Fruit fly (Drosophila melanogaster): Measurements from ENCODE around the gene nero.
A peak's percentile ranks its signal among the peaks of the same experiment; 100 is the strongest.

nero gene

DNA sequence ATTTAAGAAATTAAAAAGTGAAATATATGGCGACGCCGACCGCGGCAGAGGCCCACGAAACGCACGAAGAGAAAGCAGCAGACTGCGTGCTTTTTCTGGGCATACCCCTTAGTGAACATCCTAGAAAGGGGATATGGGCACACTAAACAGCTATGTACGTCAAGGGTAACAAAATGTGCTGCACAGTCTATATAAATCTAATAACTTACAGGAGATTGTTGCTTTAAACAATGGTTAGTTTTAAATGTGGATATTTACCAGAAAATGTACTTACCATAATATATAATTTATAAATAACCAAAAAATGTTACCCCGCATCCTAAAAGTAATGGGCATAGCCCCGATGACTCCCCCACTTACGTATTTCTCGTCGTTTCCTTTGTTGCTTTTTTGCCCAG, 29.2 kb downstream of the nero start (continued):
- TF ChIP-seq CG6792 (GFP tag; optimal IDR thresholded peaks at IDR 0.05), result peak; percentile 54
- TF ChIP-seq OdsH (GFP tag; optimal IDR thresholded peaks at IDR 0.05), result peak; percentile 52
- peak; percentile 45 for TF ChIP-seq Met (GFP tag; optimal IDR thresholded peaks at IDR 0.05)
- no peak for TF ChIP-seq CG10669 (GFP tag; optimal IDR thresholded peaks at IDR 0.05)
- TF ChIP-seq CG34406 (GFP tag; optimal IDR thresholded peaks at IDR 0.05), result peak; percentile 47
- peak; percentile 16 for TF ChIP-seq Sox15 (GFP tag; optimal IDR thresholded peaks at IDR 0.05)
- TF ChIP-seq CG8319 (GFP tag; optimal IDR thresholded peaks at IDR 0.05), result peak; percentile 44
- peak; percentile 55 for TF ChIP-seq Eip75B (GFP tag; optimal IDR thresholded peaks at IDR 0.05)
- peak; percentile 2 for TF ChIP-seq CG11762 (GFP tag; optimal IDR thresholded peaks at IDR 0.05; ENCODE audit: insufficient read depth)
- TF ChIP-seq acj6 (GFP tag; optimal IDR thresholded peaks at IDR 0.05), result peak; percentile 59
- TF ChIP-seq esn (GFP tag; optimal IDR thresholded peaks at IDR 0.05), result peak; percentile 49
- TF ChIP-seq Eip78C (GFP tag), result peak; percentile 87
- peak; percentile 74 for TF ChIP-seq svp (GFP tag)
- TF ChIP-seq CG6808 (GFP tag; optimal IDR thresholded peaks at IDR 0.05), result peak; percentile 27
- peak; percentile 21 for TF ChIP-seq spab (GFP tag; optimal IDR thresholded peaks at IDR 0.05)
- TF ChIP-seq CG8632 (GFP tag; optimal IDR thresholded peaks at IDR 0.05), result peak; percentile 27
- peak; percentile 13 for TF ChIP-seq lz (GFP tag; optimal IDR thresholded peaks at IDR 0.05)
- peak; percentile 59 for TF ChIP-seq cyc (GFP tag; optimal IDR thresholded peaks at IDR 0.05)
- peak; percentile 8 for TF ChIP-seq Ets96B (tag; optimal IDR thresholded peaks at IDR 0.05)
- TF ChIP-seq CG16779 (tag; optimal IDR thresholded peaks at IDR 0.05), result no peak
- no peak for TF ChIP-seq net (GFP tag; optimal IDR thresholded peaks at IDR 0.05)
- TF ChIP-seq CG31627 (GFP tag; optimal IDR thresholded peaks at IDR 0.05), result peak; percentile 28
- TF ChIP-seq Hr4 (GFP tag; optimal IDR thresholded peaks at IDR 0.05), result peak; percentile 35

DNA sequence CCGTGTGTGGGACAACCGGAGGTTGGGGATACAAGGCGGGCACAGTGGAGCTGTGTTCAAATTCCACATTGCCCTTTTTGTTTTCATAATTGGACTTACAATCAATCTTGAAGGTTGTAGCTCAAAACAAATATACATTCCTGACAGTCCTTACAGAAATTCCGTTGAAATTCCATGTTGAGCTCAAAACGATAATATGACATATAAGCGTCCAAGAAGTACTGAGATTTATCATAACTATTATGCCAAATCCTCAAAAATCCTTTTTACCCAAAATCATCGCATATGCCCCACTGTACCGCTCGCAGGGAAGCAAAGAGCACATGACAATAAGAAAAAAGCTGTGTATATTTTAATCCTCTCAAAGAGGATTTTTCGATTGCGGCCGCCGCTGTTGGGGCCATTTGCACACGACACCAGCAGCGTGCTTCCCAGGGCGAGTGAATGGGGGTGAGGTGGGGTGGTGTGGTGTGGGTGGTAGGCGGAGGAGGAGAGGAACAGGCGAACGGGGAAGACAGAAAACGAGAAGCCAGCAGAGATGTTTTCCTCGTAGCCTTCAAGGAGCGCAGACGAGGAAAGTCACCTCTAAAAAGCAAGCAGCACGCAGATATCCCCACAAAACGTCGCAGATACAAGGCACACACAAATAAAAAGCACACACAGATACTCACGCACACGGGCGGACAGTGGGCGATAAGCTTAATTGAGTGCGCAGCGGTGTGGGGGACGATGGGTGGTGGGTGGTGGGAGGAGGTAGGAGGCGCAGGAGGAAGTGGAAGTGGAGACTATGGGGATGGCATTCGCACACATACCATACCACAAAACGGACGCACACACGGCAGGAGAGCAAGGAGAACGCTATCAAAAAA, 29.8 kb downstream of the nero start:
- TF ChIP-seq Hr4 (GFP tag; optimal IDR thresholded peaks at IDR 0.05) (peak; percentile 86), achi (GFP tag; optimal IDR thresholded peaks at IDR 0.05) (peak; percentile 83), CG8119 (GFP tag; IDR thresholded peaks at IDR 0.05) (peak; percentile 83), pdm3 (GFP tag; optimal IDR thresholded peaks at IDR 0.05) (peak; percentile 87), CG11294 (GFP tag; IDR thresholded peaks at IDR 0.05) (peak; percentile 45; the same call in 1 of the 2 replicates), esn (GFP tag; optimal IDR thresholded peaks at IDR 0.05) (peak; percentile 89), svp (GFP tag) (peak; percentile 91), fd59A (GFP tag; optimal IDR thresholded peaks at IDR 0.05) (peak; percentile 83), Eip75B (GFP tag; optimal IDR thresholded peaks at IDR 0.05) (peak; percentile 84), CG9139 (GFP tag; optimal IDR thresholded peaks at IDR 0.05) (peak; percentile 65), net (GFP tag; optimal IDR thresholded peaks at IDR 0.05) (peak; percentile 79), CG6163 (GFP tag; IDR thresholded peaks at IDR 0.05) (peak; percentile 70), CG8632 (GFP tag; optimal IDR thresholded peaks at IDR 0.05) (peak; percentile 79), CG3032 (tag; optimal IDR thresholded peaks at IDR 0.05) (peak; percentile 84), vri (GFP tag; optimal IDR thresholded peaks at IDR 0.05) (peak; percentile 69), Sox14 (GFP tag; optimal IDR thresholded peaks at IDR 0.05) (peak; percentile 90), Lpt (GFP tag; optimal IDR thresholded peaks at IDR 0.05) (peak; percentile 64), spab (GFP tag; optimal IDR thresholded peaks at IDR 0.05) (peak; percentile 73), fd85E (GFP tag; optimal IDR thresholded peaks at IDR 0.05) (peak; percentile 56), CG7368 (GFP tag; optimal IDR thresholded peaks at IDR 0.05) (peak; percentile 69), CG4318 (GFP tag; optimal IDR thresholded peaks at IDR 0.05) (peak; percentile 63), topi (GFP tag; optimal IDR thresholded peaks at IDR 0.05) (peak; percentile 87), Ets21C (GFP tag; optimal IDR thresholded peaks at IDR 0.05) (peak; percentile 84), Smox (GFP tag; optimal IDR thresholded peaks at IDR 0.05) (peak; percentile 85), CG10669 (GFP tag; optimal IDR thresholded peaks at IDR 0.05) (peak; percentile 83), CG34406 (GFP tag; optimal IDR thresholded peaks at IDR 0.05) (peak; percentile 76), CG32006 (GFP tag; optimal IDR thresholded peaks at IDR 0.05) (peak; percentile 86), fkh (GFP tag; optimal IDR thresholded peaks at IDR 0.05) (no peak), CG11762 (GFP tag; optimal IDR thresholded peaks at IDR 0.05; ENCODE audit: insufficient read depth) (peak; percentile 71), CG1621 (tag; optimal IDR thresholded peaks at IDR 0.05) (peak; percentile 79), lz (GFP tag; optimal IDR thresholded peaks at IDR 0.05) (peak; percentile 86), CG16779 (tag; optimal IDR thresholded peaks at IDR 0.05) (peak; percentile 29), dac (GFP tag; optimal IDR thresholded peaks at IDR 0.05) (peak; percentile 58), Eip93F (GFP tag; optimal IDR thresholded peaks at IDR 0.05) (no peak), CG6808 (GFP tag; optimal IDR thresholded peaks at IDR 0.05) (peak; percentile 79), cyc (GFP tag; optimal IDR thresholded peaks at IDR 0.05) (peak; percentile 84), CG31627 (GFP tag; optimal IDR thresholded peaks at IDR 0.05) (peak; percentile 88), CG6792 (GFP tag; optimal IDR thresholded peaks at IDR 0.05) (peak; percentile 81), CG6854 (GFP tag; optimal IDR thresholded peaks at IDR 0.05) (peak; percentile 39)

Data from whole organism, prepupa.